Worm (Caenorhabditis elegans) whole organism, L3 larva: Measurements from ENCODE around the gene tsp-14.

Experiments
- R02D3.7 ChIP-seq: fragments of 150-350 bp; optimal IDR thresholded peaks from 2 replicates; lab custom pipeline; 2014; ENCODE audit warnings: missing biosample characterization, missing genetic modification characterization
- ZK546.5 ChIP-seq: sonication (generic microtip); optimal IDR thresholded peaks from 2 replicates; lab custom pipeline; 2017; ENCODE audit warnings: missing biosample characterization, missing genetic modification characterization
- ama-1 ChIP-seq: fragments of 150-350 bp; optimal IDR thresholded peaks from 2 replicates; lab custom pipeline; 2018
- ceh-16 ChIP-seq: sonication (generic microtip); optimal IDR thresholded peaks from 2 replicates; lab custom pipeline; 2017; ENCODE audit warnings: missing biosample characterization, missing genetic modification characterization
- ceh-82 ChIP-seq: fragments of 150-350 bp; optimal IDR thresholded peaks from 2 replicates; lab custom pipeline; 2014; ENCODE audit warnings: missing biosample characterization, missing genetic modification characterization
- ceh-9 ChIP-seq: sonication (generic microtip); optimal IDR thresholded peaks from 2 replicates; lab custom pipeline; 2018; ENCODE audit warnings: missing biosample characterization, missing genetic modification characterization
- daf-12 ChIP-seq: fragments of 150-350 bp; optimal IDR thresholded peaks from 2 replicates; lab custom pipeline; 2014; ENCODE audit warnings: missing biosample characterization, missing genetic modification reagents, missing genetic modification characterization
- egl-5 ChIP-seq: fragments of 150-350 bp; optimal IDR thresholded peaks from 2 replicates; lab custom pipeline; 2017; ENCODE audit warnings: missing biosample characterization, missing genetic modification reagents, missing genetic modification characterization, inconsistent platforms
- elt-1 ChIP-seq: fragments of 150-350 bp; optimal IDR thresholded peaks from 2 replicates; lab custom pipeline; 2014; ENCODE audit warnings: missing biosample characterization, missing genetic modification characterization
- elt-2 ChIP-seq: sonication (generic microtip); optimal IDR thresholded peaks from 2 replicates; lab custom pipeline; 2016; ENCODE audit warnings: missing genetic modification reagents, mild to moderate bottlenecking, missing genetic modification characterization, missing compliant biosample characterization
- elt-3 ChIP-seq, 3 experiments: fragments of 150-350 bp in 1 of 3; sonication (generic microtip) in 2 of 3; optimal IDR thresholded peaks; 2 replicates in 2 of 3; 4 replicates in 1 of 3; lab custom pipeline; 2014 to 2017; ENCODE audit warnings: missing biosample characterization in 3 of 3, missing genetic modification characterization in 3 of 3
- eor-1 ChIP-seq, 2 experiments: fragments of 150-350 bp; optimal IDR thresholded peaks; 2 replicates each; lab custom pipeline; 2014 to 2018; ENCODE audit warnings: missing biosample characterization in 2 of 2, missing genetic modification characterization in 2 of 2
- fkh-10 ChIP-seq: sonication (generic microtip); optimal IDR thresholded peaks from 2 replicates; lab custom pipeline; 2017; ENCODE audit warnings: missing biosample characterization, missing genetic modification reagents, missing genetic modification characterization
- fkh-2 ChIP-seq: fragments of 150-350 bp; optimal IDR thresholded peaks from 2 replicates; lab custom pipeline; 2014; ENCODE audit warnings: missing biosample characterization, missing genetic modification reagents, missing genetic modification characterization
- hmg-11 ChIP-seq: sonication (generic microtip); optimal IDR thresholded peaks from 2 replicates; lab custom pipeline; 2016; ENCODE audit warnings: missing genetic modification characterization, missing compliant biosample characterization
- lin-39 ChIP-seq: fragments of 150-350 bp; optimal IDR thresholded peaks from 2 replicates; lab custom pipeline; 2018; ENCODE audit warnings: missing biosample characterization, missing genetic modification reagents, missing genetic modification characterization
- lsy-12 ChIP-seq: sonication (generic microtip); optimal IDR thresholded peaks from 2 replicates; lab custom pipeline; 2016; ENCODE audit warnings: mild to moderate bottlenecking, missing genetic modification characterization, missing compliant biosample characterization
- mml-1 ChIP-seq: fragments of 150-350 bp; sonication (generic microtip); optimal IDR thresholded peaks from 3 replicates; lab custom pipeline; 2014; ENCODE audit warnings: missing biosample characterization, missing genetic modification characterization
- nfya-1 ChIP-seq: sonication (generic microtip); optimal IDR thresholded peaks from 2 replicates; lab custom pipeline; 2017; ENCODE audit warnings: missing genetic modification characterization, mild to moderate bottlenecking, missing compliant biosample characterization, antibody characterized with exemption, moderate library complexity; ENCODE audit not compliant: insufficient read depth
- nhr-11 ChIP-seq: fragments of 150-350 bp; optimal IDR thresholded peaks from 2 replicates; lab custom pipeline; 2014; ENCODE audit warnings: missing biosample characterization, missing genetic modification characterization
- nhr-12 ChIP-seq: fragments of 150-350 bp; optimal IDR thresholded peaks from 2 replicates; lab custom pipeline; 2014; ENCODE audit warnings: missing biosample characterization, missing genetic modification characterization
- nhr-23 ChIP-seq: fragments of 150-350 bp; optimal IDR thresholded peaks from 2 replicates; lab custom pipeline; 2014; ENCODE audit warnings: missing biosample characterization, missing genetic modification reagents, missing genetic modification characterization
- nhr-25 ChIP-seq: sonication (generic microtip); optimal IDR thresholded peaks from 2 replicates; lab custom pipeline; 2017; ENCODE audit warnings: missing biosample characterization, missing genetic modification characterization
- nhr-28 ChIP-seq: fragments of 150-350 bp; optimal IDR thresholded peaks from 2 replicates; lab custom pipeline; 2014; ENCODE audit warnings: missing biosample characterization, missing genetic modification characterization
- nhr-67 ChIP-seq: fragments of 150-350 bp; optimal IDR thresholded peaks from 2 replicates; lab custom pipeline; 2014; ENCODE audit warnings: missing biosample characterization, missing genetic modification characterization
- pha-4 ChIP-seq: fragments of 150-350 bp; optimal IDR thresholded peaks from 2 replicates; lab custom pipeline; 2014; ENCODE audit warnings: missing biosample characterization, missing genetic modification reagents, missing genetic modification characterization
- pqm-1 ChIP-seq: fragments of 150-350 bp; optimal IDR thresholded peaks from 2 replicates; lab custom pipeline; 2017; ENCODE audit warnings: missing biosample characterization, missing genetic modification characterization, inconsistent platforms
- sea-2 ChIP-seq: fragments of 150-350 bp; sonication (generic microtip); optimal IDR thresholded peaks from 4 replicates; lab custom pipeline; 2014; ENCODE audit warnings: missing biosample characterization, missing genetic modification reagents, missing genetic modification characterization
- skn-1 ChIP-seq: fragments of 150-350 bp; optimal IDR thresholded peaks from 2 replicates; lab custom pipeline; 2014; ENCODE audit warnings: missing biosample characterization, missing genetic modification characterization
- tbx-2 ChIP-seq: sonication (generic microtip); optimal IDR thresholded peaks from 2 replicates; lab custom pipeline; 2016; ENCODE audit warnings: mild to moderate bottlenecking, missing genetic modification characterization, missing compliant biosample characterization
- ztf-11 ChIP-seq: fragments of 150-350 bp; optimal IDR thresholded peaks from 2 replicates; lab custom pipeline; 2014; ENCODE audit warnings: missing biosample characterization, missing genetic modification characterization
- ztf-4 ChIP-seq: fragments of 150-350 bp; optimal IDR thresholded peaks from 2 replicates; lab custom pipeline; 2014; ENCODE audit warnings: missing biosample characterization, missing genetic modification characterization

Gene tsp-14

ce11 chrX:4859582-4860095 lies 17.1 kb downstream of the tsp-14 start, which contains the start of gene add-1:
Gene add-1, minus strand, starts transcription at chrX:4860045.
- TF ChIP-seq mml-1 (tag; lab: Kevin White, UChicago) (no peak), fkh-2 (tag; lab: Kevin White, UChicago) (no peak), elt-3 (tag; optimal IDR thresholded peaks at IDR 0.05; lab: Kevin White, UChicago) (no peak), elt-1 (no peak), hmg-11 (no peak), nhr-11 (tag; lab: Kevin White, UChicago) (no peak), skn-1 (tag; lab: Kevin White, UChicago) (no peak), nhr-12 (tag; lab: Kevin White, UChicago) (no peak), lin-39 (tag; lab: Kevin White, UChicago) (no peak), nhr-67 (tag; lab: Kevin White, UChicago) (no peak)

ce11 chrX:4853060-4853459 lies 23.7 kb downstream of the tsp-14 start, which contains the start of gene F39C12.1:
Gene F39C12.1, minus strand, starts transcription at chrX:4853195.
- TF ChIP-seq sea-2 (GFP tag; lab: Kevin White, UChicago) (no peak), egl-5 (tag; lab: Kevin White, UChicago) (peak; percentile 36), pha-4 (tag; lab: Kevin White, UChicago) (no peak), elt-2 (peak; percentile 81), elt-1 (peak; percentile 63), nhr-25 (tag; lab: Kevin White, UChicago) (peak; percentile 61), pqm-1 (tag; lab: Kevin White, UChicago) (peak; percentile 72)

- no peak for TF ChIP-seq ztf-11 (tag; lab: Kevin White, UChicago)
- no peak for TF ChIP-seq lsy-12 (tag; lab: Kevin White, UChicago)
- TF ChIP-seq nhr-23 (tag; lab: Kevin White, UChicago), result no peak
- no peak for TF ChIP-seq ceh-82 (tag; lab: Kevin White, UChicago)
- TF ChIP-seq, all 47 proteins: peak for 0
Observed at ce11 chrX:4844765-4845164, 32.0 kb downstream of the tsp-14 start.

ce11 chrX:4842305-4842704 lies 34.5 kb downstream of the tsp-14 start:
- TF ChIP-seq elt-3 (tag; optimal IDR thresholded peaks at IDR 0.05; lab: Kevin White, UChicago) (no peak), fkh-10 (GFP tag; lab: Kevin White, UChicago) (no peak), ceh-16 (tag; lab: Kevin White, UChicago) (no peak), tbx-2 (tag; lab: Kevin White, UChicago) (no peak), ama-1 (lab: Kevin White, UChicago) (no peak), lsy-12 (tag; lab: Kevin White, UChicago) (no peak), ztf-4 (no peak), skn-1 (tag; lab: Kevin White, UChicago) (no peak), daf-12 (tag; lab: Kevin White, UChicago) (no peak), ceh-9 (no peak), nhr-67 (tag; lab: Kevin White, UChicago) (no peak), fkh-2 (tag; lab: Kevin White, UChicago) (no peak), ZK546.5 (no peak), R02D3.7 (tag; lab: Kevin White, UChicago) (no peak), pqm-1 (tag; lab: Kevin White, UChicago) (no peak), nhr-28 (tag; lab: Kevin White, UChicago) (no peak), nfya-1 (tag; lab: Kevin White, UChicago) (no peak)
- TF ChIP-seq, all 47 proteins: peak for 0

ce11 chrX:4840653-4841052 lies 36.1 kb downstream of the tsp-14 start:
- TF ChIP-seq ceh-16 (tag; lab: Kevin White, UChicago), result no peak
- no peak for TF ChIP-seq nhr-23 (tag; lab: Kevin White, UChicago)
- no peak for TF ChIP-seq ZK546.5
- TF ChIP-seq nhr-67 (tag; lab: Kevin White, UChicago), result no peak
- TF ChIP-seq daf-12 (tag; lab: Kevin White, UChicago), result no peak

- TF ChIP-seq eor-1 (tag; optimal IDR thresholded peaks at IDR 0.05; lab: Kevin White, UChicago) (no peak), pqm-1 (tag; lab: Kevin White, UChicago) (peak; percentile 68), mml-1 (tag; lab: Kevin White, UChicago) (no peak), elt-2 (peak; percentile 83), pha-4 (tag; lab: Kevin White, UChicago) (peak; percentile 46)
- TF ChIP-seq, all 47 proteins: peak for 3
Observed at ce11 chrX:4822262-4822661, 54.5 kb downstream of the tsp-14 start, which contains the start of gene R08E3.1. Gene R08E3.1, plus strand, starts transcription at chrX:4822647.
